Worm (Caenorhabditis elegans) whole organism, L3 larva: ENCODE measurements around the gene gst-28.

ENCODE experiments used
- aly-2 ChIP-seq: fragments of 150-350 bp; optimal IDR thresholded peaks from 2 replicates; lab custom pipeline; 2014; ENCODE audit warnings: missing biosample characterization, missing genetic modification characterization
- ama-1 ChIP-seq: fragments of 150-350 bp; optimal IDR thresholded peaks from 2 replicates; lab custom pipeline; 2018
- ceh-28 ChIP-seq: fragments of 150-350 bp; optimal IDR thresholded peaks from 2 replicates; lab custom pipeline; 2014; ENCODE audit warnings: missing biosample characterization, missing genetic modification reagents, missing genetic modification characterization
- egl-27 ChIP-seq: sonication (generic microtip); optimal IDR thresholded peaks from 4 replicates; lab custom pipeline; 2017; ENCODE audit warnings: missing biosample characterization, missing genetic modification reagents, missing genetic modification characterization
- egl-5 ChIP-seq: fragments of 150-350 bp; optimal IDR thresholded peaks from 2 replicates; lab custom pipeline; 2017; ENCODE audit warnings: missing biosample characterization, missing genetic modification reagents, missing genetic modification characterization, inconsistent platforms
- elt-1 ChIP-seq: fragments of 150-350 bp; optimal IDR thresholded peaks from 2 replicates; lab custom pipeline; 2014; ENCODE audit warnings: missing biosample characterization, missing genetic modification characterization
- elt-2 ChIP-seq: sonication (generic microtip); optimal IDR thresholded peaks from 2 replicates; lab custom pipeline; 2016; ENCODE audit warnings: missing genetic modification reagents, mild to moderate bottlenecking, missing genetic modification characterization, missing compliant biosample characterization
- elt-3 ChIP-seq, 3 experiments: fragments of 150-350 bp in 1 of 3; sonication (generic microtip) in 2 of 3; optimal IDR thresholded peaks; 2 replicates in 2 of 3; 4 replicates in 1 of 3; lab custom pipeline; 2014 to 2017; ENCODE audit warnings: missing biosample characterization in 3 of 3, missing genetic modification characterization in 3 of 3
- eor-1 ChIP-seq, 2 experiments: fragments of 150-350 bp; optimal IDR thresholded peaks; 2 replicates each; lab custom pipeline; 2014 to 2018; ENCODE audit warnings: missing biosample characterization in 2 of 2, missing genetic modification characterization in 2 of 2
- fkh-10 ChIP-seq: sonication (generic microtip); optimal IDR thresholded peaks from 2 replicates; lab custom pipeline; 2017; ENCODE audit warnings: missing biosample characterization, missing genetic modification reagents, missing genetic modification characterization
- fkh-2 ChIP-seq: fragments of 150-350 bp; optimal IDR thresholded peaks from 2 replicates; lab custom pipeline; 2014; ENCODE audit warnings: missing biosample characterization, missing genetic modification reagents, missing genetic modification characterization
- fos-1 ChIP-seq: fragments of 150-350 bp; optimal IDR thresholded peaks from 2 replicates; lab custom pipeline; 2014; ENCODE audit warnings: missing biosample characterization, missing genetic modification characterization
- hmg-11 ChIP-seq: sonication (generic microtip); optimal IDR thresholded peaks from 2 replicates; lab custom pipeline; 2016; ENCODE audit warnings: missing genetic modification characterization, missing compliant biosample characterization
- jun-1 ChIP-seq: fragments of 150-350 bp; optimal IDR thresholded peaks from 2 replicates; lab custom pipeline; 2014; ENCODE audit warnings: missing biosample characterization, missing genetic modification reagents, missing genetic modification characterization
- lin-39 ChIP-seq: fragments of 150-350 bp; optimal IDR thresholded peaks from 2 replicates; lab custom pipeline; 2018; ENCODE audit warnings: missing biosample characterization, missing genetic modification reagents, missing genetic modification characterization
- lsy-12 ChIP-seq: sonication (generic microtip); optimal IDR thresholded peaks from 2 replicates; lab custom pipeline; 2016; ENCODE audit warnings: mild to moderate bottlenecking, missing genetic modification characterization, missing compliant biosample characterization
- mdl-1 ChIP-seq: fragments of 150-350 bp; optimal IDR thresholded peaks from 2 replicates; lab custom pipeline; 2014; ENCODE audit warnings: missing biosample characterization, missing genetic modification characterization
- mml-1 ChIP-seq: fragments of 150-350 bp; sonication (generic microtip); optimal IDR thresholded peaks from 3 replicates; lab custom pipeline; 2014; ENCODE audit warnings: missing biosample characterization, missing genetic modification characterization
- nfya-1 ChIP-seq: sonication (generic microtip); optimal IDR thresholded peaks from 2 replicates; lab custom pipeline; 2017; ENCODE audit warnings: missing genetic modification characterization, mild to moderate bottlenecking, missing compliant biosample characterization, antibody characterized with exemption, moderate library complexity; ENCODE audit not compliant: insufficient read depth
- nhr-11 ChIP-seq: fragments of 150-350 bp; optimal IDR thresholded peaks from 2 replicates; lab custom pipeline; 2014; ENCODE audit warnings: missing biosample characterization, missing genetic modification characterization
- nhr-23 ChIP-seq: fragments of 150-350 bp; optimal IDR thresholded peaks from 2 replicates; lab custom pipeline; 2014; ENCODE audit warnings: missing biosample characterization, missing genetic modification reagents, missing genetic modification characterization
- nhr-25 ChIP-seq: sonication (generic microtip); optimal IDR thresholded peaks from 2 replicates; lab custom pipeline; 2017; ENCODE audit warnings: missing biosample characterization, missing genetic modification characterization
- nhr-28 ChIP-seq: fragments of 150-350 bp; optimal IDR thresholded peaks from 2 replicates; lab custom pipeline; 2014; ENCODE audit warnings: missing biosample characterization, missing genetic modification characterization
- nhr-67 ChIP-seq: fragments of 150-350 bp; optimal IDR thresholded peaks from 2 replicates; lab custom pipeline; 2014; ENCODE audit warnings: missing biosample characterization, missing genetic modification characterization
- nhr-76 ChIP-seq: fragments of 150-350 bp; sonication (generic microtip); optimal IDR thresholded peaks from 5 replicates; lab custom pipeline; 2014; ENCODE audit warnings: missing biosample characterization, missing genetic modification characterization
- nhr-77 ChIP-seq: fragments of 150-350 bp; optimal IDR thresholded peaks from 2 replicates; lab custom pipeline; 2014; ENCODE audit warnings: missing biosample characterization, missing genetic modification characterization
- pha-4 ChIP-seq: fragments of 150-350 bp; optimal IDR thresholded peaks from 2 replicates; lab custom pipeline; 2014; ENCODE audit warnings: missing biosample characterization, missing genetic modification reagents, missing genetic modification characterization
- pqm-1 ChIP-seq: fragments of 150-350 bp; optimal IDR thresholded peaks from 2 replicates; lab custom pipeline; 2017; ENCODE audit warnings: missing biosample characterization, missing genetic modification characterization, inconsistent platforms
- skn-1 ChIP-seq: fragments of 150-350 bp; optimal IDR thresholded peaks from 2 replicates; lab custom pipeline; 2014; ENCODE audit warnings: missing biosample characterization, missing genetic modification characterization
- snpc-4 ChIP-seq: fragments of 150-350 bp; optimal IDR thresholded peaks from 2 replicates; lab custom pipeline; 2014; ENCODE audit warnings: missing biosample characterization, missing genetic modification characterization
- tbx-2 ChIP-seq: sonication (generic microtip); optimal IDR thresholded peaks from 2 replicates; lab custom pipeline; 2016; ENCODE audit warnings: mild to moderate bottlenecking, missing genetic modification characterization, missing compliant biosample characterization
- unc-39 ChIP-seq: sonication (generic microtip); optimal IDR thresholded peaks from 4 replicates; lab custom pipeline; 2017; ENCODE audit warnings: missing biosample characterization, missing genetic modification characterization
- zag-1 ChIP-seq: fragments of 150-350 bp; optimal IDR thresholded peaks from 2 replicates; lab custom pipeline; 2014; ENCODE audit warnings: missing biosample characterization, missing genetic modification characterization
- ztf-11 ChIP-seq: fragments of 150-350 bp; optimal IDR thresholded peaks from 2 replicates; lab custom pipeline; 2014; ENCODE audit warnings: missing biosample characterization, missing genetic modification characterization
- ztf-4 ChIP-seq: fragments of 150-350 bp; optimal IDR thresholded peaks from 2 replicates; lab custom pipeline; 2014; ENCODE audit warnings: missing biosample characterization, missing genetic modification characterization

Gene gst-28

DNA sequence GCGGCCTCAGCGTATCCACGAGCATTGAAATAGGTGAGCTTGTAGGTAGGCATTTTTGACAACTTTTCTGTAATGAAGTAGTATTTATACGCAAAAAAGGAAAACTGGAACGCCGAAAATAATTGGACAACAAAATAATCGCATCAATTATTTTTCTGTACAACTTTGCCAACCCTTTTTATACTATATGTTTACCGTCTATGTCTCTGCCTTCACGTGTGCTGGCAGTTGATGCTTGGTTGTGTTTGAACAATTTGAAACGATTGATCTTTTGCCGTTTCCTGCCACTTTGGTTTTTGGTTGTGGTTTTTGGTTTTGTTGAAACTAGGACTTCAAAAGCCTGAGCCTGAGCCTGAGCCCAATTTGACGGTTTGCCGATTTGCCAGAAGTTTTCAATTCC is at the start of gene gst-28:
Gene gst-28 (minus strand): TSS at position 238 of the 400 bp plus-strand sequence.
- TF ChIP-seq egl-27 (tag; lab: Kevin White, UChicago) (no peak), elt-2 (tag; lab: Kevin White, UChicago) (peak; percentile 15), nhr-28 (no peak), nhr-25 (tag; lab: Kevin White, UChicago) (no peak), skn-1 (tag; lab: Kevin White, UChicago) (no peak), egl-5 (tag; lab: Kevin White, UChicago) (no peak), elt-3 (tag; optimal IDR thresholded peaks at IDR 0.05; lab: Kevin White, UChicago) (no peak), unc-39 (tag; lab: Kevin White, UChicago) (no peak), pqm-1 (peak; percentile 41), aly-2 (tag; lab: Kevin White, UChicago) (no peak), pha-4 (tag; lab: Kevin White, UChicago) (peak; percentile 40), nfya-1 (tag; lab: Kevin White, UChicago) (no peak), tbx-2 (tag; lab: Kevin White, UChicago) (no peak), fos-1 (no peak), nhr-67 (tag; lab: Kevin White, UChicago) (no peak)

DNA sequence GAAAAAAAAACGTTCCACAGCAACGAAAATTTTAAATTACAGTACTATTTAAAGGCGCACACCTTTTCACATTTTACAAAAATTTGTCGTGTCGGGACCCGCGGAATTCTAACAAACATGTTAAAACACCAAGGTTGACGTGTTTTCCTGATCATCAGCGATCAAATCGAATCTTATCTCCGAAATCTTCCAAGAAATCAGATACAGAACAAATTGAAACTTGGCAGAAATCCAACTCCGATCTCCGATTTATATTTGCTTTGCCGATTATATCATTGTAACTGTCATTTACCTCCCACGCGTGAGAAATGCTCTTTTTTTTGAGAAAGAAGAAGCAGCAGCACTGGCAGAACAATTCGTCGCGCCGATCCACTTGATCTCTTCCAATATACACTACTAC is 46.4 kb upstream of the gst-28 start:
- TF ChIP-seq elt-1 (tag; lab: Kevin White, UChicago) (peak; percentile 96), nhr-11 (tag; lab: Kevin White, UChicago) (no peak), fkh-2 (tag; lab: Kevin White, UChicago) (no peak), tbx-2 (tag; lab: Kevin White, UChicago) (no peak), nhr-23 (tag; lab: Kevin White, UChicago) (peak; percentile 45)

DNA sequence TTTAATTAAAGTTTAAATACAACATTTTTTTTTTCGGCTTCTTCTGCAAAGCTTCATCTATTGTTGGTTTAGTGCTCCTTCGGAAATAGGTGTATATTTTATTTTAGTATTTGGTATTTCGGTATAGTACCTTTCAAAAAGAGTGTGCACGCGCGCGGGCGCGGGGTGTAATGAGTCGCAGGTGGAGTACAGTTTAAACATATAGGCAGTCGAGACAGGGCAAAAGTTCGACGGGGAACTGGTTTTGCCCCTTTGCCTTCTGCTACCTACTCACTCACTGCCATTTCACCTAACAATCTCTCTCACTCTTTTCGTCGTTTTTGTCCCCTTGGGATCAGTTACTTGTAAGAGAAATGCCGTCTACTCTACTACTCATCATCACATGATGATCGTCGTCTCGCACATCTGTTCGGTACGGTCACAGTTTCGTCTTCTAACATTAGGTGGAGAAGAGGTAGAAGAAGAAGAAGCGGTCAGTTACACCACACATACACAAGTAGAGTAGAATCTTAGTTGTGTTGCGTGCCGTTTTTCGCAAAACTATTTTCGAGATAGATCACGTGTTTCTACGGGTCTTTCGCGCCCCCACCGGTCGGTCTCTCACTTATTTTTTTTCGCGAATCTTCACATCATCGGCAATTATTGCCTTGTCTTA is 45.0 kb upstream of the gst-28 start:
- TF ChIP-seq ztf-11 (tag; lab: Kevin White, UChicago) (no peak), fkh-2 (tag; lab: Kevin White, UChicago) (no peak), ceh-28 (tag; lab: Kevin White, UChicago) (peak; percentile 10), ama-1 (lab: Kevin White, UChicago) (peak; percentile 17), lin-39 (tag; lab: Kevin White, UChicago) (peak; percentile 2), fkh-10 (no peak), zag-1 (tag; lab: Kevin White, UChicago) (no peak), mml-1 (tag; lab: Kevin White, UChicago) (no peak), elt-1 (tag; lab: Kevin White, UChicago) (no peak), pqm-1 (no peak), jun-1 (tag; lab: Kevin White, UChicago) (peak; percentile 1), ztf-4 (tag; lab: Kevin White, UChicago) (no peak), snpc-4 (tag; lab: Kevin White, UChicago) (no peak), hmg-11 (peak; percentile 21), nhr-76 (tag; lab: Kevin White, UChicago) (no peak), nhr-11 (tag; lab: Kevin White, UChicago) (no peak), pha-4 (tag; lab: Kevin White, UChicago) (peak; percentile 30), nhr-25 (tag; lab: Kevin White, UChicago) (peak; percentile 82), skn-1 (tag; lab: Kevin White, UChicago) (no peak), nhr-23 (tag; lab: Kevin White, UChicago) (peak; percentile 32), egl-5 (tag; lab: Kevin White, UChicago) (no peak), nfya-1 (tag; lab: Kevin White, UChicago) (peak; percentile 8), aly-2 (tag; lab: Kevin White, UChicago) (no peak), unc-39 (tag; lab: Kevin White, UChicago) (no peak), eor-1 (tag; optimal IDR thresholded peaks at IDR 0.05; lab: Kevin White, UChicago) (no peak)
- TF ChIP-seq, all 47 proteins: peak for 9

DNA sequence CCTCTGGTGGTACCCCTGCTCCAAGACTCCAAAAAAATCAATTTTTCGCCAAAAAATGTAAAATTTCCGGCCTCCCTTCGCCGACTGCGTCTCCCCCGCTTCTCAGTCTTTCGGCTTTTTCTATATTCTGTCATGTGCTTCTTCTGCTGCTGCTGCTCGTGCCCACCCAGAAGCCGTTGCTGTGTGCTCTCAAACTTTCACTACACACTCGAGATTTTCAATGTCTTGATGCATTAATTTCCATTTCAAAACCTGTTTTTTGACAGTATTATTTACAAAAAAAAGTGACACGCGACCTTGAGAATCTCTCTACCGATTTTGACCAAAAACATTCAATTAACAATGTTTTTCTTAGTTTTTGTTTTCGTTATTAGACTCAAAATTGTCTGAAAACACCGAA is 41.9 kb upstream of the gst-28 start:
- no peak for TF ChIP-seq tbx-2 (tag; lab: Kevin White, UChicago)
- no peak for TF ChIP-seq eor-1 (tag; optimal IDR thresholded peaks at IDR 0.05; lab: Kevin White, UChicago)
- no peak for TF ChIP-seq ztf-4 (tag; lab: Kevin White, UChicago)
- no peak for TF ChIP-seq nhr-23 (tag; lab: Kevin White, UChicago)
- no peak for TF ChIP-seq pha-4 (tag; lab: Kevin White, UChicago)
- no peak for TF ChIP-seq aly-2 (tag; lab: Kevin White, UChicago)
- no peak for TF ChIP-seq snpc-4 (tag; lab: Kevin White, UChicago)
- peak; percentile 36 for TF ChIP-seq nhr-25 (tag; lab: Kevin White, UChicago)
- no peak for TF ChIP-seq lsy-12
- peak; percentile 44 for TF ChIP-seq nfya-1 (tag; lab: Kevin White, UChicago)
- TF ChIP-seq mdl-1 (tag; lab: Kevin White, UChicago): no peak
- TF ChIP-seq egl-27 (tag; lab: Kevin White, UChicago): no peak
- TF ChIP-seq lin-39 (tag; lab: Kevin White, UChicago): peak; percentile 40
- TF ChIP-seq nhr-77 (tag; lab: Kevin White, UChicago): no peak
- TF ChIP-seq, all 47 proteins: peak for 3
